Fruit fly (Drosophila melanogaster) whole organism, embryonic: ENCODE data around the gene eIF4G2.

ENCODE experiments used
- ATbp ChIP-seq: fragments of 200-800 bp; sonication (Bioruptor generic); optimal IDR thresholded peaks from 2 replicates; lab custom pipeline; 2017; ENCODE audit warnings: missing biosample characterization, mild to moderate bottlenecking, missing genetic modification characterization, missing genetic modification reagents
- Antp ChIP-seq: fragments of 200-800 bp; sonication (Bioruptor generic); optimal IDR thresholded peaks from 3 replicates; lab custom pipeline; 2016; ENCODE audit warnings: missing biosample characterization, missing genetic modification characterization
- Atf6 ChIP-seq: fragments of 200-800 bp; sonication (Bioruptor generic); IDR thresholded peaks from 2 replicates; pipeline ENCODE4 v1.3.6; 2022; ENCODE audit warnings: missing biosample characterization, missing genetic modification characterization
- B-H1 ChIP-seq: fragments of 200-800 bp; sonication (Bioruptor generic); IDR thresholded peaks from 3 replicates; pipeline ENCODE4 v1.3.6; 2022; ENCODE audit warnings: missing biosample characterization, missing genetic modification characterization
- Bteb2 ChIP-seq: fragments of 200-800 bp; sonication (Bioruptor generic); optimal IDR thresholded peaks from 2 replicates; lab custom pipeline; 2016; ENCODE audit warnings: missing biosample characterization, missing genetic modification characterization
- CG10462 ChIP-seq: fragments of 200-800 bp; sonication (Bioruptor generic); optimal IDR thresholded peaks from 2 replicates; lab custom pipeline; 2016; ENCODE audit warnings: missing biosample characterization, missing genetic modification characterization
- CG10979 ChIP-seq: fragments of 200-800 bp; sonication (Bioruptor generic); optimal IDR thresholded peaks from 2 replicates; lab custom pipeline; 2018; ENCODE audit warnings: missing biosample characterization, mild to moderate bottlenecking, missing genetic modification characterization, moderate library complexity
- CG11456 ChIP-seq: fragments of 200-800 bp; sonication (Bioruptor generic); IDR thresholded peaks from 3 replicates; pipeline ENCODE4 v1.3.6; 2022; ENCODE audit warnings: missing biosample characterization, missing genetic modification characterization
- CG15601 ChIP-seq: fragments of 200-800 bp; sonication (Bioruptor generic); optimal IDR thresholded peaks from 3 replicates; lab custom pipeline; 2019; ENCODE audit warnings: missing biosample characterization, mild to moderate bottlenecking, missing genetic modification characterization, moderate library complexity
- CG17612 ChIP-seq: fragments of 200-800 bp; sonication (Bioruptor generic); IDR thresholded peaks from 2 replicates; pipeline ENCODE4 v1.3.6; 2022; ENCODE audit warnings: missing biosample characterization, missing genetic modification characterization
- CG18599 ChIP-seq: fragments of 200-800 bp; sonication (Bioruptor generic); optimal IDR thresholded peaks from 3 replicates; lab custom pipeline; 2017; ENCODE audit warnings: missing biosample characterization, missing genetic modification characterization, mild to moderate bottlenecking, moderate library complexity, missing genetic modification reagents
- CG3163 ChIP-seq: fragments of 200-800 bp; sonication (Bioruptor generic); optimal IDR thresholded peaks from 3 replicates; lab custom pipeline; 2016; ENCODE audit warnings: missing biosample characterization, missing genetic modification characterization
- CG32767 ChIP-seq: fragments of 200-800 bp; sonication (Bioruptor generic); IDR thresholded peaks from 2 replicates; pipeline ENCODE4 v1.3.6; 2022; ENCODE audit warnings: missing biosample characterization, missing genetic modification characterization
- CG3407 ChIP-seq: fragments of 200-800 bp; sonication (Bioruptor generic); optimal IDR thresholded peaks from 2 replicates; lab custom pipeline; 2018; ENCODE audit warnings: missing biosample characterization, mild to moderate bottlenecking, missing genetic modification characterization
- CG4404 ChIP-seq: fragments of 200-800 bp; sonication (Bioruptor generic); IDR thresholded peaks from 2 replicates; pipeline ENCODE4 v1.3.6; 2022; ENCODE audit warnings: missing biosample characterization, missing genetic modification characterization
- CG4707 ChIP-seq: fragments of 200-800 bp; sonication (Bioruptor generic); optimal IDR thresholded peaks from 2 replicates; lab custom pipeline; 2018; ENCODE audit warnings: missing biosample characterization, mild to moderate bottlenecking, missing genetic modification characterization, moderate library complexity
- CG6813 ChIP-seq: fragments of 200-800 bp; sonication (Bioruptor generic); optimal IDR thresholded peaks from 2 replicates; lab custom pipeline; 2017; ENCODE audit warnings: missing biosample characterization, missing genetic modification characterization, mild to moderate bottlenecking, moderate library complexity, missing genetic modification reagents
- CG6854 ChIP-seq: fragments of 200-800 bp; sonication (Bioruptor generic); optimal IDR thresholded peaks from 3 replicates; lab custom pipeline; 2017; ENCODE audit warnings: missing biosample characterization, mild to moderate bottlenecking, missing genetic modification characterization
- CG8290 ChIP-seq, 3 experiments: fragments of 200-800 bp; sonication (Bioruptor generic); optimal IDR thresholded peaks; 2 replicates each; lab custom pipeline; 2016 to 2019; ENCODE audit warnings: missing biosample characterization in 3 of 3, missing genetic modification characterization in 3 of 3, mild to moderate bottlenecking in 2 of 3, moderate library complexity in 1 of 3
- CG8944 ChIP-seq: fragments of 200-800 bp; sonication (Bioruptor generic); optimal IDR thresholded peaks from 3 replicates; lab custom pipeline; 2016; ENCODE audit warnings: missing biosample characterization, missing genetic modification characterization
- CG9437 ChIP-seq: fragments of 200-800 bp; sonication (Bioruptor generic); optimal IDR thresholded peaks from 2 replicates; lab custom pipeline; 2018; ENCODE audit warnings: missing biosample characterization, mild to moderate bottlenecking, missing genetic modification characterization
- CkIIα-i1 ChIP-seq: fragments of 200-800 bp; sonication (Bioruptor generic); IDR thresholded peaks from 2 replicates; pipeline ENCODE4 v1.3.6; 2022; ENCODE audit warnings: missing biosample characterization, missing genetic modification characterization
- D19B ChIP-seq: fragments of 200-800 bp; sonication (Bioruptor generic); optimal IDR thresholded peaks from 2 replicates; lab custom pipeline; 2017; ENCODE audit warnings: missing biosample characterization, mild to moderate bottlenecking, missing genetic modification characterization
- Ets65A ChIP-seq: fragments of 200-800 bp; sonication (Bioruptor generic); peaks from one replicate; lab custom pipeline; 2016; ENCODE audit warnings: missing biosample characterization, missing genetic modification characterization
- GATAe ChIP-seq: fragments of 200-800 bp; sonication (Bioruptor generic); conservative IDR thresholded peaks from 2 replicates; pipeline ENCODE4 v1.3.6; 2022; ENCODE audit warnings: missing biosample characterization, missing genetic modification characterization
- Gug ChIP-seq: fragments of 200-800 bp; sonication (Bioruptor generic); IDR thresholded peaks from 4 replicates; pipeline ENCODE4 v1.3.6; 2022; ENCODE audit warnings: missing biosample characterization, missing genetic modification characterization
- HLH4C ChIP-seq: fragments of 200-800 bp; sonication (Bioruptor generic); IDR thresholded peaks from 3 replicates; pipeline ENCODE4 v1.3.6; 2022; ENCODE audit warnings: missing biosample characterization, missing genetic modification characterization; ENCODE audit not compliant: partially characterized antibody
- Oli ChIP-seq: fragments of 200-800 bp; sonication (Bioruptor generic); optimal IDR thresholded peaks from 2 replicates; lab custom pipeline; 2018; ENCODE audit warnings: missing biosample characterization, mild to moderate bottlenecking, missing genetic modification characterization, moderate library complexity
- Ptx1 ChIP-seq: fragments of 200-800 bp; sonication (Bioruptor generic); IDR thresholded peaks from 2 replicates; pipeline ENCODE4 v1.3.6; 2022; ENCODE audit warnings: missing biosample characterization, missing genetic modification characterization
- Six4 ChIP-seq: fragments of 200-800 bp; sonication (Bioruptor generic); optimal IDR thresholded peaks from 2 replicates; lab custom pipeline; 2016; ENCODE audit warnings: missing biosample characterization, missing genetic modification characterization
- Vsx1 ChIP-seq: fragments of 200-800 bp; sonication (Bioruptor generic); optimal IDR thresholded peaks from 2 replicates; lab custom pipeline; 2017; ENCODE audit warnings: missing biosample characterization, mild to moderate bottlenecking, missing genetic modification characterization, missing genetic modification reagents
- Xrp1 ChIP-seq: fragments of 200-800 bp; sonication (Bioruptor generic); IDR thresholded peaks from 2 replicates; pipeline ENCODE4 v1.3.6; 2022; ENCODE audit warnings: missing biosample characterization, missing genetic modification characterization
- abd-A ChIP-seq: fragments of 200-800 bp; sonication (Bioruptor generic); optimal IDR thresholded peaks from 3 replicates; lab custom pipeline; 2019; ENCODE audit warnings: missing biosample characterization, mild to moderate bottlenecking, missing genetic modification characterization, moderate library complexity
- crp ChIP-seq, 2 experiments: fragments of 200-800 bp; sonication (Bioruptor generic); optimal IDR thresholded peaks; 2 replicates in 1 of 2; 3 replicates in 1 of 2; lab custom pipeline; 2017; ENCODE audit warnings: missing biosample characterization in 2 of 2, missing genetic modification characterization in 2 of 2, mild to moderate bottlenecking in 1 of 2, moderate library complexity in 1 of 2
- danr ChIP-seq: fragments of 200-800 bp; sonication (Bioruptor generic); IDR thresholded peaks from 2 replicates; pipeline ENCODE4 v1.3.6; 2022; ENCODE audit warnings: missing biosample characterization, missing genetic modification characterization
- dimm ChIP-seq: fragments of 200-800 bp; sonication (Bioruptor generic); IDR thresholded peaks from 2 replicates; pipeline ENCODE4 v1.3.6; 2022; ENCODE audit warnings: missing biosample characterization, missing genetic modification characterization
- disco-r ChIP-seq: fragments of 200-800 bp; sonication (Bioruptor generic); optimal IDR thresholded peaks from 2 replicates; lab custom pipeline; 2016; ENCODE audit warnings: missing biosample characterization, missing genetic modification characterization
- gcm ChIP-seq: fragments of 200-800 bp; sonication (Bioruptor generic); optimal IDR thresholded peaks from 2 replicates; lab custom pipeline; 2019; ENCODE audit warnings: missing biosample characterization, mild to moderate bottlenecking, missing genetic modification characterization, moderate library complexity
- h ChIP-seq: fragments of >200 bp; optimal IDR thresholded peaks from 2 replicates; lab custom pipeline; 2017
- jing ChIP-seq: fragments of 200-800 bp; sonication (Bioruptor generic); optimal IDR thresholded peaks from 2 replicates; lab custom pipeline; 2018; ENCODE audit warnings: missing biosample characterization, mild to moderate bottlenecking, missing genetic modification characterization
- org-1 ChIP-seq: fragments of 200-800 bp; sonication (Bioruptor generic); optimal IDR thresholded peaks from 2 replicates; lab custom pipeline; 2017; ENCODE audit warnings: missing biosample characterization, missing genetic modification characterization
- phol ChIP-seq: fragments of 200-800 bp; sonication (Bioruptor generic); optimal IDR thresholded peaks from 3 replicates; lab custom pipeline; 2018; ENCODE audit warnings: missing biosample characterization, mild to moderate bottlenecking, missing genetic modification characterization, moderate library complexity
- pnt ChIP-seq: fragments of 200-800 bp; sonication (Bioruptor generic); optimal IDR thresholded peaks from 3 replicates; lab custom pipeline; 2016; ENCODE audit warnings: missing biosample characterization, missing genetic modification characterization
- run ChIP-seq: fragments of 200-800 bp; sonication (Bioruptor generic); optimal IDR thresholded peaks from 3 replicates; lab custom pipeline; 2018; ENCODE audit warnings: missing biosample characterization, mild to moderate bottlenecking, missing genetic modification characterization
- sc ChIP-seq, 3 experiments: fragments of >200 bp in 2 of 3; fragments of 200-800 bp in 1 of 3; sonication (Bioruptor generic) in 1 of 3; optimal IDR thresholded peaks; 2 replicates in 2 of 3; 3 replicates in 1 of 3; lab custom pipeline; 2017; ENCODE audit warnings: mild to moderate bottlenecking in 1 of 3, missing biosample characterization in 1 of 3, missing genetic modification characterization in 1 of 3, missing genetic modification reagents in 1 of 3
- sisA ChIP-seq: fragments of 200-800 bp; sonication (Bioruptor generic); IDR thresholded peaks from 2 replicates; pipeline ENCODE4 v1.3.6; 2022; ENCODE audit warnings: missing biosample characterization, missing genetic modification characterization
- slp2 ChIP-seq: fragments of 200-800 bp; sonication (Bioruptor generic); optimal IDR thresholded peaks from 2 replicates; lab custom pipeline; 2016; ENCODE audit warnings: missing biosample characterization, missing genetic modification characterization
- tgo ChIP-seq: fragments of 200-800 bp; sonication (Bioruptor generic); IDR thresholded peaks from 3 replicates; pipeline ENCODE4 v1.3.6; 2022; ENCODE audit warnings: missing biosample characterization, missing genetic modification characterization
- yki ChIP-seq: fragments of >200 bp; optimal IDR thresholded peaks from 3 replicates; lab custom pipeline; 2018
- z ChIP-seq: fragments of 200-800 bp; sonication (Bioruptor generic); IDR thresholded peaks from 3 replicates; pipeline ENCODE4 v1.3.6; 2022; ENCODE audit warnings: missing biosample characterization, missing genetic modification characterization

eIF4G2 gene

DNA sequence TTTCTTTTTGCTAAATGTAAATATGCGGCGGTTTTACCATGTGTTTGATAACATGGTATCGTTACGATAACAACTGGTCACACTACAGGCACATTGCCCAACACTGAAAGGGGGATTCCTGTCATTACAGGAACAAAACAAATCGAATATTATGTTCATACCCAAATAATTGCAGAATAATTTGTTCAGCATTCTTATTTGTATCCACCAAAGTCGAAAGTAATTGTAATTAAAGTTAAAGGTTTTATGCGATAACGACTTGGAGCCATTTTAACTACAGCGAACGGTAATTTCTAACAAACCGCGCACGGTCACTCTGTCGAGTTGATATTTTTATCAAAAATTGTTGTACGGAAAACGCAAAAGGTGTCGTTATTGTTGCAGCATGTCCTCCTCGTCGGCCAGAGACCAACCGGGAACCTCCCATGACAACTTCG is 51.6 kb downstream of the eIF4G2 start, which contains the start of the genes CG10214 and CG10375 (continued):
- TF ChIP-seq CG8290 (GFP tag; optimal IDR thresholded peaks at IDR 0.05; lab: Kevin White, UChicago) (peak; percentile 85), CG8290 (tag; optimal IDR thresholded peaks at IDR 0.05; lab: Kevin White, UChicago) (peak; percentile 57 to 92), org-1 (no peak), CG18599 (GFP tag; lab: Kevin White, UChicago) (peak; percentile 78), crp (GFP tag; optimal IDR thresholded peaks at IDR 0.05; lab: Kevin White, UChicago) (peak in 1 of 2 experiments; percentile 78), Atf6 (GFP tag; lab: Robert Waterston, UW) (0 out of 2 replicates have a peak, but pooled peaks have one; percentile 44), Oli (tag; lab: Kevin White, UChicago) (peak; percentile 35), HLH4C (GFP tag; lab: Robert Waterston, UW) (no peak; the same call in 2 of the 3 replicates), Ptx1 (GFP tag; lab: Robert Waterston, UW) (peak; percentile 67), CG15601 (tag; lab: Kevin White, UChicago) (peak; percentile 66), CG4707 (GFP tag; lab: Kevin White, UChicago) (peak; percentile 17), sisA (GFP tag; lab: Robert Waterston, UW) (peak; percentile 60), CG10462 (GFP tag; lab: Kevin White, UChicago) (peak; percentile 71), Vsx1 (GFP tag; lab: Kevin White, UChicago) (no peak), Xrp1 (GFP tag; lab: Robert Waterston, UW) (peak; percentile 62; the same call in 1 of the 2 replicates), gcm (peak; percentile 41), z (GFP tag; lab: Robert Waterston, UW) (no peak), run (tag; lab: Kevin White, UChicago) (no peak), dimm (no peak), sc (optimal IDR thresholded peaks at IDR 0.05; lab: Kevin White, UChicago) (no peak), sc (GFP tag; optimal IDR thresholded peaks at IDR 0.05; lab: Kevin White, UChicago) (no peak), Six4 (peak; percentile 65), Antp (GFP tag; lab: Kevin White, UChicago) (peak; percentile 84), CG9437 (GFP tag; lab: Kevin White, UChicago) (peak; percentile 69), CG3407 (GFP tag; lab: Kevin White, UChicago) (no peak), Bteb2 (GFP tag; lab: Kevin White, UChicago) (peak; percentile 76), pnt (GFP tag; lab: Kevin White, UChicago) (peak; percentile 54), CG6813 (no peak), abd-A (tag; lab: Kevin White, UChicago) (no peak), danr (GFP tag; lab: Robert Waterston, UW) (0 out of 2 replicates have a peak, but pooled peaks have one; percentile 23), GATAe (peak; percentile 60), ATbp (GFP tag; lab: Kevin White, UChicago) (no peak), Ets65A (GFP tag; lab: Kevin White, UChicago) (peak; percentile 97), slp2 (GFP tag; lab: Kevin White, UChicago) (peak; percentile 60), CkIIα-i1 (GFP tag; lab: Robert Waterston, UW) (no peak), tgo (peak; percentile 61; the same call in 2 of the 3 replicates), phol (peak; percentile 98), CG6854 (GFP tag; lab: Kevin White, UChicago) (peak; percentile 28), CG10979 (tag; lab: Kevin White, UChicago) (peak; percentile 64), Gug (GFP tag; lab: Robert Waterston, UW) (peak; percentile 30; the same call in 1 of the 4 replicates), h (lab: Kevin White, UChicago) (no peak), D19B (GFP tag; lab: Kevin White, UChicago) (peak; percentile 27), CG32767 (GFP tag; lab: Robert Waterston, UW) (peak; percentile 32; the same call in 1 of the 2 replicates), CG8944 (peak; percentile 78), B-H1 (no peak), CG11456 (no peak), disco-r (peak; percentile 59), yki (lab: Kevin White, UChicago) (no peak), jing (GFP tag; lab: Kevin White, UChicago) (no peak), CG17612 (no peak), CG3163 (GFP tag; lab: Kevin White, UChicago) (peak; percentile 47), CG4404 (GFP tag; lab: Robert Waterston, UW) (peak; percentile 43; the same call in 1 of the 2 replicates)
